Worm (Caenorhabditis elegans) whole organism, young adult: Measurements from ENCODE around the gene T13B5.9.

Experiments
- F52B5.7 ChIP-seq: sonication (generic microtip); optimal IDR thresholded peaks from 2 replicates; lab custom pipeline; 2016; ENCODE audit warnings: mild to moderate bottlenecking, missing genetic modification characterization, missing compliant biosample characterization
- T26A5.8 ChIP-seq: sonication (generic microtip); optimal IDR thresholded peaks from 2 replicates; lab custom pipeline; 2016; ENCODE audit warnings: missing genetic modification characterization, missing compliant biosample characterization
- ekl-4 ChIP-seq: fragments of 200-800 bp; sonication (Bioruptor generic); IDR thresholded peaks from 2 replicates; pipeline ENCODE4 v1.3.6; 2022; ENCODE audit warnings: missing genetic modification reagents, missing genetic modification characterization, missing compliant biosample characterization
- lsl-1 ChIP-seq: fragments of 200-800 bp; sonication (Bioruptor generic); optimal IDR thresholded peaks from 2 replicates; lab custom pipeline; 2018; ENCODE audit warnings: mild to moderate bottlenecking, missing genetic modification characterization, moderate library complexity, missing compliant biosample characterization
- pha-4 ChIP-seq: fragments of 150-350 bp; sonication (generic microtip); optimal IDR thresholded peaks from 2 replicates; lab custom pipeline; 2014; ENCODE audit warnings: missing biosample characterization, missing genetic modification reagents, missing genetic modification characterization
- snpc-4 ChIP-seq, 5 experiments: fragments of 150-350 bp in 1 of 5; sonication (generic microtip) in 4 of 5; optimal IDR thresholded peaks; 2 replicates each; lab custom pipeline; 2014 to 2018; ENCODE audit warnings: missing genetic modification characterization in 5 of 5, missing biosample characterization in 3 of 5, antibody characterized with exemption in 2 of 5, mild to moderate bottlenecking in 2 of 5, missing compliant biosample characterization in 2 of 5, missing genotype in 2 of 5, moderate library complexity in 2 of 5, missing genetic modification reagents in 1 of 5
- sptf-2 ChIP-seq: fragments of 200-800 bp; sonication (Bioruptor generic); optimal IDR thresholded peaks from 2 replicates; lab custom pipeline; 2018; ENCODE audit warnings: mild to moderate bottlenecking, missing genetic modification characterization, missing compliant biosample characterization

ce11 chrII:1102209-1102608, 2.1 kb downstream of the T13B5.9 start:
- TF ChIP-seq pha-4 (tag; lab: Kevin White, UChicago) (no peak), ekl-4 (GFP tag; lab: Robert Waterston, UW) (no peak), lsl-1 (GFP tag; lab: Kevin White, UChicago) (no peak), F52B5.7 (no peak), snpc-4 (GFP tag; optimal IDR thresholded peaks at IDR 0.05; lab: Kevin White, UChicago) (no peak), snpc-4 (tag; optimal IDR thresholded peaks at IDR 0.05; lab: Kevin White, UChicago) (no peak), T26A5.8 (no peak), sptf-2 (GFP tag; lab: Kevin White, UChicago) (no peak)
